Fruit fly (Drosophila melanogaster): Measurements from ENCODE around the gene CG6912.
A peak's percentile ranks its signal among the peaks of the same experiment; 100 is the strongest.

CG6912 gene

DNA sequence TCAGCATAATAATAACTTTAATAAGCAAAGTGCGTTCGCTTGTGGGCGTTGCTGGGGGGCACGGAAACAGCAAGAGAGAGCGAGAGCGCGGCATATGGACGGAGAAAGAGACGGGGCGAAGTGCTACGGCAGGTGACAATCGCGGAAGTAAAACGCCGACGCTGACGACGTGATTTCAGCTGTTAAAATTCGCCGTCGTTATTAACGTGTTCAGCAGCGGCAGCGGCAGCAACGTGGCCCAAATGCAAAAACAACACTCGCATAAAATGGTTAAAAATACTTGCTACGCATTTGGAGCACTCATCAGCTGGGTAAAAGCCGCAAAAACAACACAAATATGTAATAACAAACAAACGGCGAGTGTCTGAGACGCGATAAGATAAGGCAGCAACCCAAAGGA, 44.0 kb downstream of the CG6912 start:
- TF ChIP-seq pan (optimal IDR thresholded peaks at IDR 0.05), result no peak
- no peak for TF ChIP-seq Mio (GFP tag; optimal IDR thresholded peaks at IDR 0.05)
- no peak for TF ChIP-seq Hr78 (GFP tag; optimal IDR thresholded peaks at IDR 0.05)
- TF ChIP-seq h (GFP tag; optimal IDR thresholded peaks at IDR 0.05), result no peak
- TF ChIP-seq jim (GFP tag; optimal IDR thresholded peaks at IDR 0.05), result no peak
- TF ChIP-seq CG32264 (GFP tag; optimal IDR thresholded peaks at IDR 0.05), result no peak
- TF ChIP-seq Vsx2 (GFP tag; optimal IDR thresholded peaks at IDR 0.05; ENCODE audit: partially characterized antibody), result no peak
- TF ChIP-seq rgr (GFP tag; optimal IDR thresholded peaks at IDR 0.05), result no peak
- no peak for TF ChIP-seq CrebA (GFP tag; optimal IDR thresholded peaks at IDR 0.05; ENCODE audit: borderline replicate concordance)
- TF ChIP-seq N (GFP tag; optimal IDR thresholded peaks at IDR 0.05), result no peak
- TF ChIP-seq GATAd (GFP tag; optimal IDR thresholded peaks at IDR 0.05), result no peak
- no peak for TF ChIP-seq Rel (GFP tag; optimal IDR thresholded peaks at IDR 0.05)
- no peak for TF ChIP-seq Rel (tag; optimal IDR thresholded peaks at IDR 0.05)
- no peak for TF ChIP-seq Dfd (GFP tag; optimal IDR thresholded peaks at IDR 0.05)
- TF ChIP-seq brk (GFP tag; optimal IDR thresholded peaks at IDR 0.05), result no peak

DNA sequence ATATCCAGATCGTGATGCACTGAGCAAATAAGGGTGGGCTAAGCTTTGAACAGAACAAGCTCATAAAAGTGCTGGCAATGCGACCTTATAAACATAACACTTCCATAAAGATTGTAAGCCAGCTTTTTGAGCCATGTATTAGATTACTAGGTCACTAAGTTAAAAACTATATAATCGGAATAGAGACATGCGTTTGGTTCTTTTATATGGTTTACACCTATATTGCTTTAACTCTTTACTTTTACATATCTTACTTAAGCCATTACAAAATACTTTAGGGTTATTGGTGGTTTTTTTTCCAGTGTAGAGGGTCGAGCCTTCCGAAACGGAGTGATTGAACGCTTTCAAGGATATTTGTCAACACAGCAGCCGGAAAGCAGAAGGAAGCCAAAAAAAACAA, 44.5 kb downstream of the CG6912 start:
- TF ChIP-seq GATAd (GFP tag; optimal IDR thresholded peaks at IDR 0.05) (no peak), dmrt93B (GFP tag; optimal IDR thresholded peaks at IDR 0.05) (peak; percentile 58), psq (GFP tag; optimal IDR thresholded peaks at IDR 0.05) (peak; percentile 40), h (GFP tag; optimal IDR thresholded peaks at IDR 0.05) (peak; percentile 69), sage (GFP tag; optimal IDR thresholded peaks at IDR 0.05) (no peak), Hr78 (GFP tag; optimal IDR thresholded peaks at IDR 0.05) (no peak), Sp1 (GFP tag; optimal IDR thresholded peaks at IDR 0.05) (peak; percentile 73), sv (GFP tag; optimal IDR thresholded peaks at IDR 0.05) (no peak), ey (GFP tag; optimal IDR thresholded peaks at IDR 0.05) (peak; percentile 73), br (GFP tag; optimal IDR thresholded peaks at IDR 0.05) (peak; percentile 49), Hnf4 (GFP tag; optimal IDR thresholded peaks at IDR 0.05) (peak; percentile 53), CG9705 (GFP tag; optimal IDR thresholded peaks at IDR 0.05) (peak; percentile 63), foxo (GFP tag; optimal IDR thresholded peaks at IDR 0.05) (peak in 1 of 2 experiments; percentile 70), pan (optimal IDR thresholded peaks at IDR 0.05) (no peak), Jra (GFP tag; optimal IDR thresholded peaks at IDR 0.05) (no peak), tai (GFP tag; optimal IDR thresholded peaks at IDR 0.05) (peak; percentile 61), brk (GFP tag; optimal IDR thresholded peaks at IDR 0.05) (peak; percentile 34), rgr (GFP tag; optimal IDR thresholded peaks at IDR 0.05) (peak; percentile 63), Dfd (GFP tag; optimal IDR thresholded peaks at IDR 0.05) (no peak), N (GFP tag; optimal IDR thresholded peaks at IDR 0.05) (no peak), Mio (GFP tag; optimal IDR thresholded peaks at IDR 0.05) (no peak), CrebA (GFP tag; optimal IDR thresholded peaks at IDR 0.05; ENCODE audit: borderline replicate concordance) (no peak), woc (GFP tag; optimal IDR thresholded peaks at IDR 0.05) (peak; percentile 67), dl (GFP tag; optimal IDR thresholded peaks at IDR 0.05; ENCODE audit: insufficient read depth in 1 of 2, partially characterized antibody in 2 of 2) (no peak), CG32264 (GFP tag; optimal IDR thresholded peaks at IDR 0.05) (peak; percentile 27), Abd-B (GFP tag; optimal IDR thresholded peaks at IDR 0.05) (no peak), HLH106 (tag; optimal IDR thresholded peaks at IDR 0.05) (peak; percentile 80), fru (GFP tag; optimal IDR thresholded peaks at IDR 0.05) (peak; percentile 78), dsf (GFP tag; optimal IDR thresholded peaks at IDR 0.05; ENCODE audit: borderline replicate concordance) (peak; percentile 8), Rel (GFP tag; optimal IDR thresholded peaks at IDR 0.05) (no peak), Rel (tag; optimal IDR thresholded peaks at IDR 0.05) (no peak), usp (GFP tag; optimal IDR thresholded peaks at IDR 0.05) (no peak), OdsH (GFP tag; optimal IDR thresholded peaks at IDR 0.05) (peak; percentile 71), lola (GFP tag; optimal IDR thresholded peaks at IDR 0.05) (no peak), jim (GFP tag; optimal IDR thresholded peaks at IDR 0.05) (no peak)

DNA sequence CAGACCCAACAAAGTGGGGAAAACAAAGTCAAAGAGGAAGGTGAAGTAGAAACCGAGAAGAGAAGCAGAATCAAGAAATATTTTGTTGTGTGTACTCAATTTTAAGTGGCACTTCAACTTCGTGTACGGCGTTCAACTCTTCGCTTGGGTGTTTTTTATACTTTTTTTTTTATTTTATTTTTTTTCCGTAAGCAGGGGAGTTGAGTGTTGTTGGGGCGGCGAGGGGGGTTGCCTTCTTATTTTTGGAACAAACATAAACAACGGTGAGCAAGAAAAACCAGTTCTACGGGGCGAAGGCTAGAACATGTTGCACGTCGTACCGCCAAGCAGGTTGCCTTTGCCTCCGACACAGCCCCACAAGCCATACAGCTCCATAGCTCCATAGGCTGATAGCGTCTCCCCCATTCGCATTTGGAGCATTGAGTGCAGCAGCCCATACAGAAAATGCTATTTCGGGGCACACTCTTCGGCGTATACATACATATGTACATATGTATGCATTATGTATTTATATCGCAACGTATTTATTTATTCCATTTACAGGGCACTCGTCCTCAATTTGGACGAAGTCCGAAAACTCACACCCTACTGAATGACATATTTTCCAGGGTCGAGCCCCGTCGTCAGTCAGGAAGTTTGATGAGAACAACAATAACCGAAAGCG, 45.0 kb downstream of the CG6912 start:
- TF ChIP-seq sage (GFP tag; optimal IDR thresholded peaks at IDR 0.05) (peak; percentile 2), Hnf4 (GFP tag; optimal IDR thresholded peaks at IDR 0.05) (no peak), dsf (GFP tag; optimal IDR thresholded peaks at IDR 0.05; ENCODE audit: borderline replicate concordance) (no peak), Hr83 (GFP tag; optimal IDR thresholded peaks at IDR 0.05; ENCODE audit: poor library complexity, severe bottlenecking) (no peak), Sp1 (GFP tag; optimal IDR thresholded peaks at IDR 0.05) (peak; percentile 12), sv (GFP tag; optimal IDR thresholded peaks at IDR 0.05) (no peak), Mio (GFP tag; optimal IDR thresholded peaks at IDR 0.05) (no peak), Abd-B (GFP tag; optimal IDR thresholded peaks at IDR 0.05) (no peak), CG32264 (GFP tag; optimal IDR thresholded peaks at IDR 0.05) (no peak), CrebA (GFP tag; optimal IDR thresholded peaks at IDR 0.05; ENCODE audit: borderline replicate concordance) (no peak), dl (GFP tag; optimal IDR thresholded peaks at IDR 0.05; ENCODE audit: insufficient read depth in 1 of 2, partially characterized antibody in 2 of 2) (peak in 1 of 2 experiments; percentile 26), CG9705 (GFP tag; optimal IDR thresholded peaks at IDR 0.05) (no peak), Dif (GFP tag; optimal IDR thresholded peaks at IDR 0.05; ENCODE audit: partially characterized antibody) (no peak), psq (GFP tag; optimal IDR thresholded peaks at IDR 0.05) (peak; percentile 69), Vsx2 (GFP tag; optimal IDR thresholded peaks at IDR 0.05; ENCODE audit: partially characterized antibody) (no peak), jim (GFP tag; optimal IDR thresholded peaks at IDR 0.05) (peak; percentile 53), Rel (GFP tag; optimal IDR thresholded peaks at IDR 0.05) (no peak), Rel (tag; optimal IDR thresholded peaks at IDR 0.05) (no peak), GATAd (GFP tag; optimal IDR thresholded peaks at IDR 0.05) (no peak)
